Fruit fly (Drosophila melanogaster) whole organism, embryonic: ENCODE measurements around the gene ND-B16.6.

Source experiments
- Abd-B ChIP-seq: fragments of 200-800 bp; sonication (Bioruptor generic); optimal IDR thresholded peaks from 2 replicates; lab custom pipeline; 2018; ENCODE audit warnings: missing biosample characterization, mild to moderate bottlenecking, missing genetic modification characterization, moderate library complexity
- Aef1 ChIP-seq: fragments of 200-800 bp; sonication (Bioruptor generic); IDR thresholded peaks from 3 replicates; pipeline ENCODE4 v1.3.6; 2022; ENCODE audit warnings: missing biosample characterization, missing genetic modification characterization
- Atf6 ChIP-seq: fragments of 200-800 bp; sonication (Bioruptor generic); IDR thresholded peaks from 2 replicates; pipeline ENCODE4 v1.3.6; 2022; ENCODE audit warnings: missing biosample characterization, missing genetic modification characterization
- C15 ChIP-seq: fragments of 200-800 bp; sonication (Bioruptor generic); IDR thresholded peaks from 3 replicates; pipeline ENCODE4 v1.3.6; 2022; ENCODE audit warnings: missing biosample characterization, missing genetic modification characterization
- CG10274 ChIP-seq: fragments of 200-800 bp; sonication (Bioruptor generic); optimal IDR thresholded peaks from 3 replicates; lab custom pipeline; 2017; ENCODE audit warnings: missing biosample characterization, mild to moderate bottlenecking, missing genetic modification characterization
- CG11247 ChIP-seq: fragments of 200-800 bp; sonication (Bioruptor generic); IDR thresholded peaks from 2 replicates; pipeline ENCODE4 v1.3.6; 2022; ENCODE audit warnings: missing biosample characterization, missing genetic modification characterization
- CG11560 ChIP-seq: fragments of 200-800 bp; sonication (Bioruptor generic); IDR thresholded peaks from 3 replicates; pipeline ENCODE4 v1.3.6; 2022; ENCODE audit warnings: missing biosample characterization, missing genetic modification characterization
- CG12659 ChIP-seq: fragments of 200-800 bp; sonication (Bioruptor generic); optimal IDR thresholded peaks from 3 replicates; lab custom pipeline; 2017; ENCODE audit warnings: mild to moderate bottlenecking, missing biosample characterization, missing genetic modification reagents, missing genetic modification characterization
- CG14014 ChIP-seq: fragments of 200-800 bp; sonication (Bioruptor generic); IDR thresholded peaks from 2 replicates; pipeline ENCODE4 v1.3.6; 2022; ENCODE audit warnings: missing biosample characterization, missing genetic modification characterization
- CG15073 ChIP-seq: fragments of 200-800 bp; sonication (Bioruptor generic); optimal IDR thresholded peaks from 2 replicates; lab custom pipeline; 2016; ENCODE audit warnings: missing biosample characterization, missing genetic modification characterization
- CG1529 ChIP-seq: fragments of 200-800 bp; sonication (Bioruptor generic); optimal IDR thresholded peaks from 3 replicates; lab custom pipeline; 2018; ENCODE audit warnings: missing biosample characterization, missing genetic modification characterization
- CG16863 ChIP-seq: fragments of 200-800 bp; sonication (Bioruptor generic); optimal IDR thresholded peaks from 3 replicates; lab custom pipeline; 2016; ENCODE audit warnings: missing biosample characterization, missing genetic modification characterization
- CG17186 ChIP-seq: fragments of 200-800 bp; sonication (Bioruptor generic); optimal IDR thresholded peaks from 3 replicates; lab custom pipeline; 2017; ENCODE audit warnings: missing biosample characterization, missing genetic modification reagents, missing genetic modification characterization
- CG17328 ChIP-seq: fragments of 200-800 bp; sonication (Bioruptor generic); IDR thresholded peaks from 2 replicates; pipeline ENCODE4 v1.3.6; 2022; ENCODE audit warnings: missing biosample characterization, missing genetic modification characterization
- CG17829 ChIP-seq: fragments of 200-800 bp; optimal IDR thresholded peaks from 2 replicates; lab custom pipeline; 2019; ENCODE audit warnings: missing biosample characterization, mild to moderate bottlenecking, missing genetic modification characterization, moderate library complexity
- CG18011 ChIP-seq: fragments of 200-800 bp; sonication (Bioruptor generic); optimal IDR thresholded peaks from 2 replicates; lab custom pipeline; 2017; ENCODE audit warnings: missing biosample characterization, missing genetic modification characterization, mild to moderate bottlenecking, moderate library complexity, missing genotype
- CG1832 ChIP-seq: fragments of 200-800 bp; sonication (Bioruptor generic); optimal IDR thresholded peaks from 2 replicates; lab custom pipeline; 2017; ENCODE audit warnings: missing biosample characterization, mild to moderate bottlenecking, missing genetic modification characterization, inconsistent platforms
- CG2678 ChIP-seq: fragments of 200-800 bp; sonication (Bioruptor generic); optimal IDR thresholded peaks from 3 replicates; lab custom pipeline; 2019; ENCODE audit warnings: missing biosample characterization, mild to moderate bottlenecking, missing genetic modification characterization, moderate library complexity
- CG34422 ChIP-seq: fragments of 200-800 bp; sonication (Bioruptor generic); IDR thresholded peaks from 3 replicates; pipeline ENCODE4 v1.3.6; 2022; ENCODE audit warnings: missing biosample characterization, missing genetic modification characterization
- CG4617 ChIP-seq: fragments of 200-800 bp; sonication (Bioruptor generic); optimal IDR thresholded peaks from 3 replicates; lab custom pipeline; 2016; ENCODE audit warnings: missing biosample characterization, missing genetic modification characterization, borderline replicate concordance
- CG6272 ChIP-seq: fragments of 200-800 bp; sonication (Bioruptor generic); IDR thresholded peaks from 2 replicates; pipeline ENCODE4 v1.3.6; 2022; ENCODE audit warnings: missing biosample characterization, missing genetic modification characterization
- CG6765 ChIP-seq: fragments of 200-800 bp; sonication (Bioruptor generic); optimal IDR thresholded peaks from 3 replicates; lab custom pipeline; 2017; ENCODE audit warnings: missing biosample characterization, mild to moderate bottlenecking, missing genetic modification characterization
- Dref ChIP-seq: fragments of 200-800 bp; sonication (Bioruptor generic); IDR thresholded peaks from 2 replicates; pipeline ENCODE4 v1.3.6; 2022; ENCODE audit warnings: missing biosample characterization, missing genetic modification characterization
- Eip74EF ChIP-seq, 2 experiments: fragments of 200-800 bp in 1 of 2; fragments of >200 bp in 1 of 2; sonication (Bioruptor generic) in 1 of 2; optimal IDR thresholded peaks; 2 replicates each; lab custom pipeline; 2017 to 2019; ENCODE audit warnings: missing biosample characterization in 2 of 2, missing genetic modification characterization in 2 of 2, mild to moderate bottlenecking in 1 of 2, moderate library complexity in 1 of 2
- Hey ChIP-seq: fragments of 200-800 bp; sonication (Bioruptor generic); optimal IDR thresholded peaks from 3 replicates; lab custom pipeline; 2018; ENCODE audit warnings: missing biosample characterization, mild to moderate bottlenecking, missing genetic modification characterization
- Jarid2 ChIP-seq: fragments of 200-800 bp; sonication (Bioruptor generic); optimal IDR thresholded peaks from 3 replicates; lab custom pipeline; 2017; ENCODE audit warnings: mild to moderate bottlenecking, missing biosample characterization, missing genetic modification reagents, missing genetic modification characterization
- Max ChIP-seq: fragments of 200-800 bp; sonication (Bioruptor generic); optimal IDR thresholded peaks from 2 replicates; lab custom pipeline; 2016; ENCODE audit warnings: missing biosample characterization, mild to moderate bottlenecking, missing genetic modification characterization
- NFAT ChIP-seq: fragments of 200-800 bp; sonication (Bioruptor generic); IDR thresholded peaks from 2 replicates; pipeline ENCODE4 v1.3.6; 2022; ENCODE audit warnings: missing biosample characterization, missing genetic modification characterization
- Rfx ChIP-seq: fragments of 200-800 bp; sonication (Bioruptor generic); IDR thresholded peaks from 2 replicates; pipeline ENCODE4 v1.3.6; 2022; ENCODE audit warnings: missing biosample characterization, missing genetic modification characterization
- Side ChIP-seq: fragments of 200-800 bp; sonication (Bioruptor generic); optimal IDR thresholded peaks from 2 replicates; lab custom pipeline; 2016; ENCODE audit warnings: missing biosample characterization, missing genetic modification characterization
- ac ChIP-seq: fragments of 200-800 bp; sonication (Bioruptor generic); optimal IDR thresholded peaks from 3 replicates; lab custom pipeline; 2017; ENCODE audit warnings: missing biosample characterization, mild to moderate bottlenecking, missing genetic modification characterization
- aop ChIP-seq: fragments of 200-800 bp; sonication (Bioruptor generic); IDR thresholded peaks from 2 replicates; pipeline ENCODE4 v1.3.6; 2022; ENCODE audit warnings: missing biosample characterization, missing genetic modification characterization
- chm ChIP-seq: fragments of 200-800 bp; sonication (Bioruptor generic); IDR thresholded peaks from 2 replicates; pipeline ENCODE4 v1.3.6; 2022; ENCODE audit warnings: missing biosample characterization, missing genetic modification characterization
- dm ChIP-seq: fragments of 200-800 bp; sonication (Bioruptor generic); optimal IDR thresholded peaks from 3 replicates; lab custom pipeline; 2016; ENCODE audit warnings: missing biosample characterization, missing genetic modification characterization
- gem ChIP-seq: fragments of 200-800 bp; sonication (Bioruptor generic); optimal IDR thresholded peaks from 2 replicates; lab custom pipeline; 2019; ENCODE audit warnings: missing biosample characterization, mild to moderate bottlenecking, missing genetic modification characterization, moderate library complexity
- ham ChIP-seq: fragments of 200-800 bp; sonication (Bioruptor generic); IDR thresholded peaks from 2 replicates; pipeline ENCODE4 v1.3.6; 2022; ENCODE audit warnings: missing biosample characterization, missing genetic modification characterization
- klu ChIP-seq: fragments of 200-800 bp; sonication (Bioruptor generic); IDR thresholded peaks from 2 replicates; pipeline ENCODE4 v1.3.6; 2022; ENCODE audit warnings: missing biosample characterization, missing genetic modification characterization
- lilli ChIP-seq: fragments of 200-800 bp; sonication (Bioruptor generic); optimal IDR thresholded peaks from 3 replicates; lab custom pipeline; 2016; ENCODE audit warnings: missing biosample characterization, missing genetic modification characterization
- nmo ChIP-seq: fragments of 200-800 bp; sonication (Bioruptor generic); optimal IDR thresholded peaks from 2 replicates; lab custom pipeline; 2018; ENCODE audit warnings: missing biosample characterization, mild to moderate bottlenecking, missing genetic modification characterization, moderate library complexity
- oc ChIP-seq: fragments of 200-800 bp; sonication (Bioruptor generic); optimal IDR thresholded peaks from 2 replicates; lab custom pipeline; 2018; ENCODE audit warnings: missing biosample characterization, mild to moderate bottlenecking, missing genetic modification characterization, moderate library complexity
- repo ChIP-seq: fragments of 200-800 bp; sonication (Bioruptor generic); optimal IDR thresholded peaks from 2 replicates; lab custom pipeline; 2016; ENCODE audit warnings: missing biosample characterization, missing genetic modification characterization
- row ChIP-seq: fragments of 200-800 bp; sonication (Bioruptor generic); IDR thresholded peaks from 3 replicates; pipeline ENCODE4 v1.3.6; 2022; ENCODE audit warnings: missing biosample characterization, missing genetic modification characterization
- salm ChIP-seq: fragments of 200-800 bp; sonication (Bioruptor generic); optimal IDR thresholded peaks from 2 replicates; lab custom pipeline; 2018; ENCODE audit warnings: missing biosample characterization, mild to moderate bottlenecking, missing genetic modification characterization
- seq ChIP-seq: fragments of 200-800 bp; sonication (Bioruptor generic); IDR thresholded peaks from 2 replicates; pipeline ENCODE4 v1.3.6; 2022; ENCODE audit warnings: missing biosample characterization, missing genetic modification characterization
- slbo ChIP-seq: fragments of 200-800 bp; sonication (Bioruptor generic); IDR thresholded peaks from 2 replicates; pipeline ENCODE4 v1.3.6; 2022; ENCODE audit warnings: missing biosample characterization, missing genetic modification characterization
- sna ChIP-seq: fragments of 200-800 bp; sonication (Bioruptor generic); IDR thresholded peaks from 2 replicates; pipeline ENCODE4 v1.3.6; 2022; ENCODE audit warnings: missing biosample characterization, missing genetic modification characterization; ENCODE audit not compliant: partially characterized antibody
- sqz ChIP-seq: fragments of 200-800 bp; sonication (Bioruptor generic); optimal IDR thresholded peaks from 3 replicates; lab custom pipeline; 2018; ENCODE audit warnings: missing biosample characterization, mild to moderate bottlenecking, missing genetic modification characterization
- zfh1 ChIP-seq: fragments of 200-800 bp; sonication (Bioruptor generic); IDR thresholded peaks from 3 replicates; pipeline ENCODE4 v1.3.6; 2022; ENCODE audit warnings: missing biosample characterization, missing genetic modification characterization

ND-B16.6 gene

DNA sequence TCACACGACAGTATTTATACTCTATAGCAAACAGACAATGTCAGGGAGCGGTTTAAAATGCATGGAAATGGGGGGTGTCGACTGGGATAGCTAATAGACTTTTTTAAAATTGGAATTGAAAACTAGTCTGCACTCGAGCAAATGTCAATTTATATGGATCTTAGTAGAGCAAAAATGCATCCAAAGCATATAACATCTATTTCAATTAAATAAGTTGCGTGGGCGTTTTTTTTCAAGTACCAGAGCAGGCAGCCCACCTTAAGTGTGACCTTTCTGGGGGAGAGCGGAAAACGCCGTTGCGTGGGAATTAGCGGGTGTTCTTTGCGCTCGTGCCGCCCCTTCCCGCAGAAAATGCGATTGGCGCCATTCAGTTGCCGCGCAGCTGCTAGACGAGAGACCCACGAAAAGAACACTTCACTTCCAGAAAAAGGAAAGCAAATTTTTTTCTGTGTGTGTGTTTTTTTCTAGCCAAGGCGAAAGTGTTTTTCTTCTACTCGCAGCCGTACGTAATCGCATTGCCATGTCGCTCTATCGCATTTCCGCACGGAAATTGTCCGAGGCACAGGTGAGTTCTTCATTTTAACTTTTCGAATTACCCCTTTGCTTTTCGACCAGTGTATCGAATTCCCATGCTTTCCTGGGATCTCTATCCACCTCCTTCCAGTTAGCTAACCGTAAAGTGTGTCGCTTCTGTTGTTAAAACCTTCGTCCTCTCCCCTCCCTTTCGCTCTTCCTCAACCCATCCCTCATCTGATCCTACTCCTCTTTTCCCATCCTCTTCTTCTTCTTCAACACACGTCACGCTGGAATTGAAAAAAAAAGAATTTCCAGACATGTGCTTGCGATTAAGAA lies 1.9 kb upstream of the ND-B16.6 start (continued):
- TF ChIP-seq Rfx (GFP tag; lab: Robert Waterston, UW) (peak; percentile 49), chm (GFP tag; lab: Robert Waterston, UW) (peak; percentile 57; the same call in 1 of the 2 replicates), seq (GFP tag; lab: Robert Waterston, UW) (no peak), klu (peak; percentile 87; the same call in 1 of the 2 replicates), CG11247 (GFP tag; lab: Robert Waterston, UW) (no peak), nmo (GFP tag; lab: Kevin White, UChicago) (peak; percentile 49), Side (GFP tag; lab: Kevin White, UChicago) (peak; percentile 24), CG1529 (GFP tag; lab: Kevin White, UChicago) (no peak), Atf6 (GFP tag; lab: Robert Waterston, UW) (no peak; the same call in 1 of the 2 replicates), aop (GFP tag; lab: Robert Waterston, UW) (no peak), CG14014 (GFP tag; lab: Robert Waterston, UW) (no peak; the same call in 1 of the 2 replicates), gem (tag; lab: Kevin White, UChicago) (no peak), CG34422 (GFP tag; lab: Robert Waterston, UW) (peak; percentile 35; the same call in 1 of the 3 replicates), zfh1 (GFP tag; lab: Robert Waterston, UW) (0 out of 3 replicates have a peak, but pooled peaks have one; percentile 24), CG11560 (tag; lab: Robert Waterston, UW) (no peak), lilli (GFP tag; lab: Kevin White, UChicago) (peak; percentile 57), NFAT (GFP tag; lab: Robert Waterston, UW) (0 out of 2 replicates have a peak, but pooled peaks have one; percentile 9), sna (no peak), repo (GFP tag; lab: Kevin White, UChicago) (peak; percentile 13), Eip74EF (GFP tag; optimal IDR thresholded peaks at IDR 0.05; lab: Kevin White, UChicago) (no peak), CG4617 (GFP tag; lab: Kevin White, UChicago) (peak; percentile 9), CG10274 (GFP tag; lab: Kevin White, UChicago) (no peak), CG6272 (GFP tag; lab: Robert Waterston, UW) (no peak), CG1832 (GFP tag; lab: Kevin White, UChicago) (no peak), CG15073 (GFP tag; lab: Kevin White, UChicago) (no peak), oc (tag; lab: Kevin White, UChicago) (peak; percentile 2), salm (tag; lab: Kevin White, UChicago) (no peak), C15 (GFP tag; lab: Robert Waterston, UW) (0 out of 3 replicates have a peak, but pooled peaks have one; percentile 26), CG12659 (GFP tag; lab: Kevin White, UChicago) (peak; percentile 56), CG17829 (tag; lab: Kevin White, UChicago) (peak; percentile 1), row (GFP tag; lab: Robert Waterston, UW) (peak; percentile 28; the same call in 1 of the 3 replicates), sqz (GFP tag; lab: Kevin White, UChicago) (peak; percentile 62), dm (peak; percentile 52), slbo (GFP tag; lab: Robert Waterston, UW) (peak; percentile 40; the same call in 1 of the 2 replicates), CG6765 (GFP tag; lab: Kevin White, UChicago) (peak; percentile 15), CG16863 (GFP tag; lab: Kevin White, UChicago) (no peak), Dref (0 out of 2 replicates have a peak, but pooled peaks have one; percentile 25), CG2678 (tag; lab: Kevin White, UChicago) (peak; percentile 7), Max (GFP tag; lab: Kevin White, UChicago) (no peak), Aef1 (GFP tag; lab: Robert Waterston, UW) (no peak), ac (peak; percentile 11), Abd-B (peak; percentile 3), CG18011 (GFP tag; lab: Kevin White, UChicago) (peak; percentile 98), Jarid2 (GFP tag; lab: Kevin White, UChicago) (peak; percentile 77), CG17328 (GFP tag; lab: Robert Waterston, UW) (peak; percentile 20; the same call in 1 of the 2 replicates), ham (GFP tag; lab: Robert Waterston, UW) (no peak), CG17186 (GFP tag; lab: Kevin White, UChicago) (peak; percentile 90), Hey (tag; lab: Kevin White, UChicago) (no peak)
